Fruit fly (Drosophila melanogaster): ENCODE data around the gene CG5043.
A peak's percentile ranks its signal among the peaks of the same experiment; 100 is the strongest.

- TF ChIP-seq Met (GFP tag; optimal IDR thresholded peaks at IDR 0.05) (peak; percentile 98), Hr4 (GFP tag; optimal IDR thresholded peaks at IDR 0.05) (peak; percentile 98), CG3919 (GFP tag; optimal IDR thresholded peaks at IDR 0.05) (peak; percentile 99), Hr39 (GFP tag; optimal IDR thresholded peaks at IDR 0.05) (peak; percentile 96), pdm3 (GFP tag; optimal IDR thresholded peaks at IDR 0.05) (peak; percentile 97), CG11762 (GFP tag; optimal IDR thresholded peaks at IDR 0.05; ENCODE audit: insufficient read depth) (peak; percentile 98), Sox102F (GFP tag; optimal IDR thresholded peaks at IDR 0.05) (peak; percentile 98)
Observed at dm6 chr2L:17480943-17481580, 47.4 kb downstream of the CG5043 start, which contains the start of the genes fws and Lamtor3.
